Fruit fly (Drosophila melanogaster) whole organism, embryonic: ENCODE measurements around the gene CG32106.

Experiments used
- Abd-B ChIP-seq: fragments of 200-800 bp; sonication (Bioruptor generic); optimal IDR thresholded peaks from 2 replicates; lab custom pipeline; 2018; ENCODE audit warnings: missing biosample characterization, mild to moderate bottlenecking, missing genetic modification characterization, moderate library complexity
- Adf1 ChIP-seq: fragments of 200-800 bp; sonication (Bioruptor generic); IDR thresholded peaks from 2 replicates; pipeline ENCODE4 v1.3.6; 2022; ENCODE audit warnings: missing biosample characterization, missing genetic modification characterization
- Atf3 ChIP-seq: fragments of 200-800 bp; sonication (Bioruptor generic); optimal IDR thresholded peaks from 3 replicates; lab custom pipeline; 2016; ENCODE audit warnings: missing biosample characterization, missing genetic modification characterization
- CG10321 ChIP-seq: fragments of 200-800 bp; sonication (Bioruptor generic); IDR thresholded peaks from 2 replicates; pipeline ENCODE4 v1.3.6; 2022; ENCODE audit warnings: missing biosample characterization, missing genetic modification characterization
- CG11093 ChIP-seq: fragments of 200-800 bp; sonication (Bioruptor generic); IDR thresholded peaks from 3 replicates; pipeline ENCODE4 v1.3.6; 2022; ENCODE audit warnings: missing biosample characterization, missing genetic modification characterization
- CG12659 ChIP-seq: fragments of 200-800 bp; sonication (Bioruptor generic); optimal IDR thresholded peaks from 3 replicates; lab custom pipeline; 2017; ENCODE audit warnings: mild to moderate bottlenecking, missing biosample characterization, missing genetic modification reagents, missing genetic modification characterization
- CG13123 ChIP-seq: fragments of 200-800 bp; sonication (Bioruptor generic); optimal IDR thresholded peaks from 2 replicates; lab custom pipeline; 2016; ENCODE audit warnings: missing biosample characterization, missing genetic modification characterization
- CG13775 ChIP-seq: fragments of 200-800 bp; sonication (Bioruptor generic); optimal IDR thresholded peaks from 3 replicates; lab custom pipeline; 2017; ENCODE audit warnings: missing biosample characterization, mild to moderate bottlenecking, missing genetic modification characterization
- CG14050 ChIP-seq: fragments of 200-800 bp; sonication (Bioruptor generic); IDR thresholded peaks from 3 replicates; pipeline ENCODE4 v1.3.6; 2022; ENCODE audit warnings: missing biosample characterization, missing genetic modification characterization
- CG17359 ChIP-seq: fragments of 200-800 bp; sonication (Bioruptor generic); optimal IDR thresholded peaks from 3 replicates; lab custom pipeline; 2018; ENCODE audit warnings: missing biosample characterization, mild to moderate bottlenecking, missing genetic modification characterization, moderate library complexity
- CG17568 ChIP-seq: fragments of 200-800 bp; sonication (Bioruptor generic); optimal IDR thresholded peaks from 2 replicates; lab custom pipeline; 2018; ENCODE audit warnings: missing biosample characterization, mild to moderate bottlenecking, missing genetic modification characterization, moderate library complexity
- CG1792 ChIP-seq: fragments of 200-800 bp; sonication (Bioruptor generic); optimal IDR thresholded peaks from 2 replicates; lab custom pipeline; 2016; ENCODE audit warnings: missing biosample characterization, missing genetic modification characterization
- CG2199 ChIP-seq: fragments of 200-800 bp; sonication (Bioruptor generic); IDR thresholded peaks from 3 replicates; pipeline ENCODE4 v1.3.6; 2022; ENCODE audit warnings: missing biosample characterization, missing genetic modification characterization
- CG2678 ChIP-seq: fragments of 200-800 bp; sonication (Bioruptor generic); optimal IDR thresholded peaks from 3 replicates; lab custom pipeline; 2019; ENCODE audit warnings: missing biosample characterization, mild to moderate bottlenecking, missing genetic modification characterization, moderate library complexity
- CG4328 ChIP-seq: fragments of 200-800 bp; sonication (Bioruptor generic); optimal IDR thresholded peaks from 3 replicates; lab custom pipeline; 2017; ENCODE audit warnings: missing biosample characterization, missing genetic modification reagents, missing genetic modification characterization
- CG4424 ChIP-seq: fragments of 200-800 bp; sonication (Bioruptor generic); optimal IDR thresholded peaks from 3 replicates; lab custom pipeline; 2016; ENCODE audit warnings: missing biosample characterization, missing genetic modification characterization
- CG4730 ChIP-seq: fragments of 200-800 bp; sonication (Bioruptor generic); IDR thresholded peaks from 2 replicates; pipeline ENCODE4 v1.3.6; 2022; ENCODE audit warnings: missing biosample characterization, missing genetic modification characterization
- CG7271 ChIP-seq: fragments of 200-800 bp; sonication (Bioruptor generic); optimal IDR thresholded peaks from 2 replicates; lab custom pipeline; 2018; ENCODE audit warnings: missing biosample characterization, mild to moderate bottlenecking, missing genetic modification characterization, moderate library complexity
- CG7786 ChIP-seq: fragments of 200-800 bp; sonication (Bioruptor generic); optimal IDR thresholded peaks from 2 replicates; lab custom pipeline; 2016; ENCODE audit warnings: missing biosample characterization, missing genetic modification characterization
- CG7987 ChIP-seq: fragments of 200-800 bp; sonication (Bioruptor generic); optimal IDR thresholded peaks from 2 replicates; lab custom pipeline; 2018; ENCODE audit warnings: missing biosample characterization, mild to moderate bottlenecking, missing genetic modification characterization, moderate library complexity
- CG9437 ChIP-seq: fragments of 200-800 bp; sonication (Bioruptor generic); optimal IDR thresholded peaks from 2 replicates; lab custom pipeline; 2018; ENCODE audit warnings: missing biosample characterization, mild to moderate bottlenecking, missing genetic modification characterization
- CG9609 ChIP-seq: fragments of 200-800 bp; sonication (Bioruptor generic); optimal IDR thresholded peaks from 3 replicates; lab custom pipeline; 2016; ENCODE audit warnings: missing biosample characterization, missing genetic modification characterization
- D19B ChIP-seq: fragments of 200-800 bp; sonication (Bioruptor generic); optimal IDR thresholded peaks from 2 replicates; lab custom pipeline; 2017; ENCODE audit warnings: missing biosample characterization, mild to moderate bottlenecking, missing genetic modification characterization
- Dip3 ChIP-seq: fragments of 200-800 bp; sonication (Bioruptor generic); optimal IDR thresholded peaks from 3 replicates; lab custom pipeline; 2016; ENCODE audit warnings: missing biosample characterization, missing genetic modification characterization
- Hey ChIP-seq: fragments of 200-800 bp; sonication (Bioruptor generic); optimal IDR thresholded peaks from 3 replicates; lab custom pipeline; 2018; ENCODE audit warnings: missing biosample characterization, mild to moderate bottlenecking, missing genetic modification characterization
- HmgD ChIP-seq: fragments of 200-800 bp; sonication (Bioruptor generic); optimal IDR thresholded peaks from 3 replicates; lab custom pipeline; 2016; ENCODE audit warnings: missing biosample characterization, missing genetic modification characterization
- Hr39 ChIP-seq: fragments of >200 bp; optimal IDR thresholded peaks from 2 replicates; lab custom pipeline; 2017
- NK7.1 ChIP-seq: fragments of 200-800 bp; sonication (Bioruptor generic); optimal IDR thresholded peaks from 3 replicates; lab custom pipeline; 2016; ENCODE audit warnings: missing biosample characterization, missing genetic modification characterization
- Nf-YA ChIP-seq: fragments of 200-800 bp; sonication (Bioruptor generic); IDR thresholded peaks from 2 replicates; pipeline ENCODE4 v1.3.6; 2022; ENCODE audit warnings: missing biosample characterization, missing genetic modification characterization
- Oli ChIP-seq: fragments of 200-800 bp; sonication (Bioruptor generic); optimal IDR thresholded peaks from 2 replicates; lab custom pipeline; 2018; ENCODE audit warnings: missing biosample characterization, mild to moderate bottlenecking, missing genetic modification characterization, moderate library complexity
- Spps ChIP-seq: fragments of 200-800 bp; sonication (Bioruptor generic); optimal IDR thresholded peaks from 2 replicates; lab custom pipeline; 2018; ENCODE audit warnings: missing biosample characterization, mild to moderate bottlenecking, missing genetic modification characterization
- Xrp1 ChIP-seq: fragments of 200-800 bp; sonication (Bioruptor generic); IDR thresholded peaks from 2 replicates; pipeline ENCODE4 v1.3.6; 2022; ENCODE audit warnings: missing biosample characterization, missing genetic modification characterization
- amos ChIP-seq: fragments of 200-800 bp; sonication (Bioruptor generic); IDR thresholded peaks from 2 replicates; pipeline ENCODE4 v1.3.6; 2022; ENCODE audit warnings: missing biosample characterization, missing genetic modification characterization; ENCODE audit not compliant: partially characterized antibody
- ase ChIP-seq: fragments of 200-800 bp; sonication (Bioruptor generic); IDR thresholded peaks from 3 replicates; pipeline ENCODE4 v1.3.6; 2022; ENCODE audit warnings: missing biosample characterization, missing genetic modification characterization
- bab2 ChIP-seq: fragments of 200-800 bp; sonication (Bioruptor generic); optimal IDR thresholded peaks from 2 replicates; lab custom pipeline; 2016; ENCODE audit warnings: missing biosample characterization, missing genetic modification characterization
- bbx ChIP-seq: fragments of 200-800 bp; sonication (Bioruptor generic); IDR thresholded peaks from 2 replicates; pipeline ENCODE4 v1.3.6; 2022; ENCODE audit warnings: missing biosample characterization, missing genetic modification characterization; ENCODE audit not compliant: partially characterized antibody
- bsh ChIP-seq, 2 experiments: fragments of 200-800 bp; sonication (Bioruptor generic); optimal IDR thresholded peaks; 2 replicates each; lab custom pipeline; 2017 to 2018; ENCODE audit warnings: mild to moderate bottlenecking in 2 of 2, missing biosample characterization in 2 of 2, missing genetic modification characterization in 2 of 2, moderate library complexity in 1 of 2
- cato ChIP-seq: fragments of 200-800 bp; sonication (Bioruptor generic); optimal IDR thresholded peaks from 2 replicates; lab custom pipeline; 2016; ENCODE audit warnings: missing biosample characterization, missing genetic modification characterization, borderline replicate concordance
- caup ChIP-seq: fragments of 200-800 bp; sonication (Bioruptor generic); optimal IDR thresholded peaks from 3 replicates; lab custom pipeline; 2017; ENCODE audit warnings: missing biosample characterization, mild to moderate bottlenecking, missing genetic modification characterization, moderate library complexity; ENCODE audit not compliant: severe bottlenecking
- cg ChIP-seq: fragments of 200-800 bp; sonication (Bioruptor generic); optimal IDR thresholded peaks from 3 replicates; lab custom pipeline; 2019; ENCODE audit warnings: missing biosample characterization, mild to moderate bottlenecking, missing genetic modification characterization, moderate library complexity
- chinmo ChIP-seq: fragments of 200-800 bp; sonication (Bioruptor generic); IDR thresholded peaks from 4 replicates; pipeline ENCODE4 v1.3.6; 2022; ENCODE audit warnings: missing biosample characterization, missing genetic modification characterization; ENCODE audit not compliant: partially characterized antibody
- chm ChIP-seq: fragments of 200-800 bp; sonication (Bioruptor generic); IDR thresholded peaks from 2 replicates; pipeline ENCODE4 v1.3.6; 2022; ENCODE audit warnings: missing biosample characterization, missing genetic modification characterization
- dati ChIP-seq: fragments of 200-800 bp; sonication (Bioruptor generic); IDR thresholded peaks from 2 replicates; pipeline ENCODE4 v1.3.6; 2022; ENCODE audit warnings: missing biosample characterization, missing genetic modification characterization
- kni ChIP-seq: fragments of 200-800 bp; sonication (Bioruptor generic); optimal IDR thresholded peaks from 3 replicates; lab custom pipeline; 2017; ENCODE audit warnings: mild to moderate bottlenecking, missing biosample characterization, missing genetic modification reagents, missing genetic modification characterization
- nau ChIP-seq: fragments of 200-800 bp; sonication (Bioruptor generic); optimal IDR thresholded peaks from 3 replicates; lab custom pipeline; 2017; ENCODE audit warnings: missing biosample characterization, mild to moderate bottlenecking, missing genetic modification characterization, missing genetic modification reagents
- nom ChIP-seq: fragments of 200-800 bp; sonication (Bioruptor generic); optimal IDR thresholded peaks from 2 replicates; lab custom pipeline; 2017; ENCODE audit warnings: missing biosample characterization, missing genetic modification characterization, mild to moderate bottlenecking, moderate library complexity, missing genetic modification reagents
- slou ChIP-seq: fragments of 200-800 bp; sonication (Bioruptor generic); optimal IDR thresholded peaks from 3 replicates; lab custom pipeline; 2016; ENCODE audit warnings: missing biosample characterization, missing genetic modification characterization
- tin ChIP-seq: fragments of 200-800 bp; sonication (Bioruptor generic); optimal IDR thresholded peaks from 3 replicates; lab custom pipeline; 2016; ENCODE audit warnings: missing biosample characterization, missing genetic modification characterization
- toy ChIP-seq: fragments of 200-800 bp; sonication (Bioruptor generic); IDR thresholded peaks from 2 replicates; pipeline ENCODE4 v1.3.6; 2022; ENCODE audit warnings: missing biosample characterization, missing genetic modification characterization
- trem ChIP-seq: fragments of 200-800 bp; optimal IDR thresholded peaks from 3 replicates; lab custom pipeline; 2019; ENCODE audit warnings: missing biosample characterization, mild to moderate bottlenecking, missing genetic modification characterization, moderate library complexity
- unpg ChIP-seq: fragments of 200-800 bp; sonication (Bioruptor generic); optimal IDR thresholded peaks from 3 replicates; lab custom pipeline; 2018; ENCODE audit warnings: missing biosample characterization, mild to moderate bottlenecking, missing genetic modification characterization, moderate library complexity

Gene CG32106

DNA sequence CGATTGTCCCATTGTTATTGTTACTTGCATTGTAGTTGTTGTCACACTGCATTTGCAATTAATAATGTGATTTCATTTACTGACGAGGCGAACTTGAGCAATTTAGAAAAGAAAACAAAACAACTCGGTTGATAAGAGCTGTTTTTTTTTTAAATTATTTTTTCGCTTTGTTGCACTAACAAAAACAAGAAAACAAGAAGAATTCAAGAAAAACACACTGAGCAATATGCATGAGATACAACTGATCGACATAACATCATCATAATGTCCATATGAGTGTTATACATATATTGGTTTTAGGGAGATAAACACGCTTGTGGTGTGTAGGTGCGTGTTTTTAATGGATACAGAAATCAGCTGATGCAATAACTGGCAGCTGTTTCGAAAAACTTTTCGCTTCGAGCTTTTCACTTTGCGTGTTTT is 23.9 kb upstream of the CG32106 start (continued):
- TF ChIP-seq cg (GFP tag; lab: Kevin White, UChicago) (peak; percentile 12), trem (tag; lab: Kevin White, UChicago) (no peak), Nf-YA (GFP tag; lab: Robert Waterston, UW) (no peak), Adf1 (no peak), CG17359 (tag; lab: Kevin White, UChicago) (peak; percentile 6), D19B (GFP tag; lab: Kevin White, UChicago) (no peak), dati (GFP tag; lab: Robert Waterston, UW) (no peak), Oli (tag; lab: Kevin White, UChicago) (no peak), CG10321 (no peak), bbx (no peak), ase (GFP tag; lab: Robert Waterston, UW) (no peak; the same call in 2 of the 3 replicates), caup (GFP tag; lab: Kevin White, UChicago) (peak; percentile 67), bab2 (GFP tag; lab: Kevin White, UChicago) (no peak), chm (no peak), tin (GFP tag; lab: Kevin White, UChicago) (no peak), Hr39 (lab: Kevin White, UChicago) (no peak), CG2199 (no peak), CG9609 (GFP tag; lab: Kevin White, UChicago) (no peak), Spps (tag; lab: Kevin White, UChicago) (no peak), CG13123 (GFP tag; lab: Kevin White, UChicago) (no peak), nom (peak; percentile 24), kni (GFP tag; lab: Kevin White, UChicago) (no peak), CG9437 (GFP tag; lab: Kevin White, UChicago) (no peak), CG4424 (no peak), amos (GFP tag; lab: Robert Waterston, UW) (no peak), CG1792 (peak; percentile 0), CG7786 (GFP tag; lab: Kevin White, UChicago) (no peak), CG7987 (peak; percentile 40), bsh (GFP tag; optimal IDR thresholded peaks at IDR 0.05; lab: Kevin White, UChicago) (peak; percentile 14 to 78), CG4328 (no peak), Hey (tag; lab: Kevin White, UChicago) (no peak), unpg (GFP tag; lab: Kevin White, UChicago) (no peak), CG11093 (GFP tag; lab: Robert Waterston, UW) (peak; percentile 37; the same call in 1 of the 3 replicates), CG7271 (no peak), CG14050 (GFP tag; lab: Robert Waterston, UW) (no peak), CG17568 (GFP tag; lab: Kevin White, UChicago) (peak; percentile 15), toy (GFP tag; lab: Robert Waterston, UW) (no peak), Abd-B (GFP tag; lab: Kevin White, UChicago) (no peak), CG2678 (tag; lab: Kevin White, UChicago) (peak; percentile 27), Dip3 (GFP tag; lab: Kevin White, UChicago) (no peak), CG12659 (GFP tag; lab: Kevin White, UChicago) (no peak), cato (no peak), Xrp1 (GFP tag; lab: Robert Waterston, UW) (no peak), NK7.1 (no peak), Atf3 (GFP tag; lab: Kevin White, UChicago) (no peak), nau (GFP tag; lab: Kevin White, UChicago) (peak; percentile 74), slou (GFP tag; lab: Kevin White, UChicago) (no peak), chinmo (GFP tag; lab: Robert Waterston, UW) (no peak; the same call in 3 of the 4 replicates), HmgD (GFP tag; lab: Kevin White, UChicago) (no peak), CG4730 (GFP tag; lab: Robert Waterston, UW) (no peak), CG13775 (no peak)
